Worm (Caenorhabditis elegans) whole organism, L4 larva: Measurements from ENCODE around the gene B0303.4.

Experiments
- D1046.2 ChIP-seq: fragments of 200-800 bp; sonication (Bioruptor generic); IDR thresholded peaks from 2 replicates; pipeline ENCODE4 v1.3.6; 2022; ENCODE audit warnings: missing genetic modification characterization, missing compliant biosample characterization
- F37D6.2 ChIP-seq: sonication (generic microtip); optimal IDR thresholded peaks from 2 replicates; lab custom pipeline; 2016; ENCODE audit warnings: mild to moderate bottlenecking, missing genetic modification characterization, missing compliant biosample characterization
- F49E8.2 ChIP-seq: sonication (generic microtip); optimal IDR thresholded peaks from 2 replicates; lab custom pipeline; 2016; ENCODE audit warnings: missing compliant biosample characterization, mild to moderate bottlenecking, missing genetic modification characterization, borderline replicate concordance
- T26A8.4 ChIP-seq: fragments of 200-800 bp; sonication (Bioruptor generic); IDR thresholded peaks from 2 replicates; pipeline ENCODE4 v1.3.6; 2022; ENCODE audit warnings: missing genetic modification characterization, missing compliant biosample characterization
- aha-1 ChIP-seq: fragments of 150-350 bp; peaks from one replicate; lab custom pipeline; 2014; ENCODE audit warnings: missing biosample characterization, missing genetic modification characterization
- aly-2 ChIP-seq: sonication (generic microtip); optimal IDR thresholded peaks from 2 replicates; lab custom pipeline; 2018; ENCODE audit warnings: missing biosample characterization, missing genetic modification characterization
- ama-1 ChIP-seq: fragments of 150-350 bp; optimal IDR thresholded peaks from 2 replicates; lab custom pipeline; 2014; ENCODE audit warnings: inconsistent platforms, mixed read lengths
- ceh-20 ChIP-seq: fragments of 200-800 bp; sonication (Bioruptor generic); IDR thresholded peaks from 2 replicates; pipeline ENCODE4 v1.3.6; 2022; ENCODE audit warnings: missing genetic modification reagents, missing genetic modification characterization, missing compliant biosample characterization
- ceh-44 ChIP-seq: fragments of 200-800 bp; sonication (Bioruptor generic); IDR thresholded peaks from 2 replicates; pipeline ENCODE4 v1.3.6; 2022; ENCODE audit warnings: missing genetic modification reagents, missing genetic modification characterization, missing compliant biosample characterization
- ceh-62 ChIP-seq: sonication (generic microtip); optimal IDR thresholded peaks from 2 replicates; lab custom pipeline; 2017; ENCODE audit warnings: missing biosample characterization, missing genetic modification characterization
- daf-12 ChIP-seq: fragments of 150-350 bp; optimal IDR thresholded peaks from 2 replicates; lab custom pipeline; 2014; ENCODE audit warnings: missing biosample characterization, missing genetic modification reagents, missing genetic modification characterization
- daf-16 ChIP-seq, 3 experiments: sonication (generic microtip); optimal IDR thresholded peaks; 2 replicates each; lab custom pipeline; 2016 to 2017; ENCODE audit warnings: missing genetic modification characterization in 3 of 3, missing genetic modification reagents in 3 of 3, mild to moderate bottlenecking in 2 of 3, missing compliant biosample characterization in 2 of 3, missing biosample characterization in 1 of 3, moderate library complexity in 1 of 3
- daf-19 ChIP-seq: fragments of 200-800 bp; sonication (Bioruptor generic); conservative IDR thresholded peaks from 2 replicates; pipeline ENCODE4 v1.3.6; 2022; ENCODE audit warnings: missing genetic modification characterization, missing compliant biosample characterization
- dmd-6 ChIP-seq: fragments of 200-800 bp; sonication (Bioruptor generic); IDR thresholded peaks from 2 replicates; pipeline ENCODE4 v1.3.6; 2022; ENCODE audit warnings: missing genetic modification reagents, missing genetic modification characterization, missing compliant biosample characterization
- dve-1 ChIP-seq: sonication (generic microtip); optimal IDR thresholded peaks from 2 replicates; lab custom pipeline; 2017; ENCODE audit warnings: antibody characterized with exemption, mild to moderate bottlenecking, missing genetic modification characterization, missing compliant biosample characterization; ENCODE audit not compliant: insufficient read depth
- egl-43 ChIP-seq: fragments of 200-800 bp; sonication (Bioruptor generic); IDR thresholded peaks from 2 replicates; pipeline ENCODE4 v1.3.6; 2022; ENCODE audit warnings: missing genetic modification reagents, missing genetic modification characterization, missing compliant biosample characterization
- fkh-10 ChIP-seq: fragments of 150-350 bp; optimal IDR thresholded peaks from 2 replicates; lab custom pipeline; 2014; ENCODE audit warnings: missing biosample characterization, missing genetic modification reagents, missing genetic modification characterization
- lim-7 ChIP-seq: fragments of 200-800 bp; sonication (Bioruptor generic); IDR thresholded peaks from 2 replicates; pipeline ENCODE4 v1.3.6; 2022; ENCODE audit warnings: missing genetic modification characterization, missing compliant biosample characterization
- lin-1 ChIP-seq: fragments of 200-800 bp; sonication (Bioruptor generic); IDR thresholded peaks from 2 replicates; pipeline ENCODE4 v1.3.6; 2022; ENCODE audit warnings: missing genetic modification reagents, missing genetic modification characterization, missing compliant biosample characterization
- lin-13 ChIP-seq: fragments of 150-350 bp; optimal IDR thresholded peaks from 2 replicates; lab custom pipeline; 2014; ENCODE audit warnings: missing biosample characterization, missing genetic modification reagents, missing genetic modification characterization
- lin-29 ChIP-seq: fragments of 200-800 bp; sonication (Bioruptor generic); IDR thresholded peaks from 2 replicates; pipeline ENCODE4 v1.3.6; 2022; ENCODE audit warnings: missing genetic modification reagents, missing genetic modification characterization, missing compliant biosample characterization
- lin-38 ChIP-seq: fragments of 200-800 bp; sonication (Bioruptor generic); IDR thresholded peaks from 2 replicates; pipeline ENCODE4 v1.3.6; 2022; ENCODE audit warnings: missing genetic modification reagents, missing genetic modification characterization, missing compliant biosample characterization
- lin-39 ChIP-seq: fragments of 150-350 bp; optimal IDR thresholded peaks from 2 replicates; lab custom pipeline; 2014; ENCODE audit warnings: missing biosample characterization, missing genetic modification reagents, missing genetic modification characterization
- madf-5 ChIP-seq, 2 experiments: fragments of 200-800 bp; sonication (Bioruptor generic); IDR thresholded peaks; 2 replicates each; pipeline ENCODE4 v1.3.6; 2022; ENCODE audit warnings: missing compliant biosample characterization in 2 of 2, missing genetic modification characterization in 2 of 2
- madf-9 ChIP-seq: fragments of 200-800 bp; sonication (Bioruptor generic); conservative IDR thresholded peaks from 2 replicates; pipeline ENCODE4 v1.3.6; 2022; ENCODE audit warnings: missing genetic modification reagents, missing genetic modification characterization, missing compliant biosample characterization
- mdl-1 ChIP-seq, 2 experiments: fragments of 150-350 bp in 1 of 2; sonication (generic microtip) in 1 of 2; optimal IDR thresholded peaks; 2 replicates each; lab custom pipeline; 2014 to 2017; ENCODE audit warnings: missing biosample characterization in 2 of 2, missing genetic modification characterization in 2 of 2
- mdt-29 ChIP-seq: fragments of 200-800 bp; sonication (Bioruptor generic); IDR thresholded peaks from 2 replicates; pipeline ENCODE4 v1.3.6; 2022; ENCODE audit warnings: missing genetic modification reagents, missing genetic modification characterization, missing compliant biosample characterization
- nhr-11 ChIP-seq: fragments of 150-350 bp; optimal IDR thresholded peaks from 2 replicates; lab custom pipeline; 2014; ENCODE audit warnings: missing biosample characterization, missing genetic modification characterization
- nhr-111 ChIP-seq: fragments of 200-800 bp; sonication (Bioruptor generic); optimal IDR thresholded peaks from 2 replicates; lab custom pipeline; 2018; ENCODE audit warnings: mild to moderate bottlenecking, missing genetic modification characterization, missing compliant biosample characterization
- nhr-237 ChIP-seq: sonication (generic microtip); optimal IDR thresholded peaks from 2 replicates; lab custom pipeline; 2017; ENCODE audit warnings: missing biosample characterization, missing genetic modification characterization
- nhr-25 ChIP-seq: sonication (generic microtip); optimal IDR thresholded peaks from 2 replicates; lab custom pipeline; 2017; ENCODE audit warnings: missing genetic modification characterization, mild to moderate bottlenecking, missing compliant biosample characterization, antibody characterized with exemption, moderate library complexity, borderline replicate concordance; ENCODE audit not compliant: insufficient read depth
- nhr-76 ChIP-seq: fragments of 150-350 bp; optimal IDR thresholded peaks from 2 replicates; lab custom pipeline; 2014; ENCODE audit warnings: missing biosample characterization, missing genetic modification characterization
- nhr-77 ChIP-seq: fragments of 150-350 bp; optimal IDR thresholded peaks from 2 replicates; lab custom pipeline; 2014; ENCODE audit warnings: missing biosample characterization, missing genetic modification characterization
- php-3 ChIP-seq: fragments of 200-800 bp; sonication (Bioruptor generic); IDR thresholded peaks from 2 replicates; pipeline ENCODE4 v1.3.6; 2022; ENCODE audit warnings: missing genetic modification reagents, missing genetic modification characterization, missing compliant biosample characterization
- pqm-1 ChIP-seq: sonication (generic microtip); optimal IDR thresholded peaks from 2 replicates; lab custom pipeline; 2017; ENCODE audit warnings: missing biosample characterization, missing genetic modification characterization
- saeg-2 ChIP-seq: fragments of 200-800 bp; sonication (Bioruptor generic); IDR thresholded peaks from 2 replicates; pipeline ENCODE4 v1.3.6; 2022; ENCODE audit warnings: missing genetic modification reagents, missing genetic modification characterization, missing compliant biosample characterization
- sdz-12 ChIP-seq: fragments of 200-800 bp; sonication (Bioruptor generic); optimal IDR thresholded peaks from 2 replicates; lab custom pipeline; 2018; ENCODE audit warnings: mild to moderate bottlenecking, missing genetic modification characterization, missing compliant biosample characterization
- skn-1 ChIP-seq: fragments of 150-350 bp; optimal IDR thresholded peaks from 2 replicates; lab custom pipeline; 2014; ENCODE audit warnings: missing biosample characterization, missing genetic modification characterization
- snpc-1.2 ChIP-seq: fragments of 200-800 bp; sonication (Bioruptor generic); IDR thresholded peaks from 2 replicates; pipeline ENCODE4 v1.3.6; 2022; ENCODE audit warnings: missing genetic modification reagents, missing genetic modification characterization, missing compliant biosample characterization
- spr-3 ChIP-seq: fragments of 200-800 bp; sonication (Bioruptor generic); optimal IDR thresholded peaks from 2 replicates; lab custom pipeline; 2018; ENCODE audit warnings: mild to moderate bottlenecking, missing genetic modification characterization, missing compliant biosample characterization
- tag-97 ChIP-seq: fragments of 200-800 bp; sonication (Bioruptor generic); IDR thresholded peaks from 2 replicates; pipeline ENCODE4 v1.3.6; 2022; ENCODE audit warnings: missing genetic modification characterization, missing compliant biosample characterization
- tra-1 ChIP-seq: fragments of 200-800 bp; sonication (Bioruptor generic); IDR thresholded peaks from 2 replicates; pipeline ENCODE4 v1.3.6; 2022; ENCODE audit warnings: missing genetic modification reagents, missing genetic modification characterization, missing compliant biosample characterization
- unc-39 ChIP-seq: sonication (generic microtip); optimal IDR thresholded peaks from 2 replicates; lab custom pipeline; 2017; ENCODE audit warnings: missing biosample characterization, missing genetic modification characterization
- unc-62 ChIP-seq, 3 experiments: fragments of 150-350 bp in 1 of 3; sonication (generic microtip); optimal IDR thresholded peaks in 2 of 3; peaks in 1 of 3; 1 replicate in 1 of 3; 2 replicates in 2 of 3; lab custom pipeline; 2014 to 2017; ENCODE audit warnings: missing biosample characterization in 3 of 3, missing genetic modification characterization in 3 of 3, missing genetic modification reagents in 3 of 3, missing genotype in 1 of 3
- vab-7 ChIP-seq: fragments of 200-800 bp; sonication (Bioruptor generic); IDR thresholded peaks from 2 replicates; pipeline ENCODE4 v1.3.6; 2022; ENCODE audit warnings: missing genetic modification reagents, missing genetic modification characterization, missing compliant biosample characterization
- zfp-2 ChIP-seq: sonication (generic microtip); optimal IDR thresholded peaks from 2 replicates; lab custom pipeline; 2016; ENCODE audit warnings: mild to moderate bottlenecking, missing genetic modification characterization, missing compliant biosample characterization
- zfp-3 ChIP-seq: fragments of 200-800 bp; sonication (Bioruptor generic); conservative IDR thresholded peaks from 2 replicates; pipeline ENCODE4 v1.3.6; 2022; ENCODE audit warnings: missing genetic modification reagents, missing genetic modification characterization, missing compliant biosample characterization
- ztf-7 ChIP-seq: fragments of 150-350 bp; optimal IDR thresholded peaks from 2 replicates; lab custom pipeline; 2014; ENCODE audit warnings: missing biosample characterization, missing genetic modification characterization

Gene B0303.4

ce11 chrIII:8650235-8650817 lies 39.3 kb upstream of the B0303.4 start, which contains the start of gene flp-23 (continued):
- TF ChIP-seq ceh-20 (0 out of 2 replicates have a peak, but pooled peaks have one; percentile 9), lin-38 (GFP tag; lab: Robert Waterston, UW) (peak; percentile 61), aha-1 (peak; percentile 98), unc-62 (GFP tag; optimal IDR thresholded peaks at IDR 0.05 in 1 of 2; lab: Kevin White, UChicago) (peak in 1 of 2 experiments; percentile 58), unc-62 (tag; optimal IDR thresholded peaks at IDR 0.05; lab: Kevin White, UChicago) (no peak), tra-1 (GFP tag; lab: Robert Waterston, UW) (peak; percentile 44; the same call in 1 of the 2 replicates)

DNA sequence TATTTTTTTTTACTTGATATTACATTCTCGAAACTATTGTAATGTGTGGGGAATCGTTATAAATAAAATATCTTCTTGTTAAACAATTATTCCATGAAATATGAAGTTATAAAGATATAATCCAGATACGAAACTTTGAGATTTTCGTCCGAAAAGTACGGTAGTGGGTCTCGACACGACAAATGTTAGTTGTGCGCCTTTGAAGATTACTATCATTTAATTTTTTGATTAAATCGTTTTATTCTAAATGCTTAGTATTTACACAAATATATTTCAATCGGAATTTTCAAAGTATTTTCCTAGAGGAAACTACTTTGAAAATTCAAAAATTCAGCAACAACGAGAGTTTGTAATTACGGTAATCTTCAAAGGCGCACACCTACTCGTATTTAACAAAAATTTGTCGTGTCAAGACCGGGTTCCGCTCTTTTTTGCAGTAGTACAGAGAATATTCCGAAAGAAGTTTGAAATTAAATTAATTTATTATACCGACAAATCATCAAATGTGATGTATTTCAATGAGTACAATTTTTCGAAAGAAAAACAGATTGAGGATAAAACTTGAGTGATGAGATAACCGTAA lies 37.4 kb upstream of the B0303.4 start:
- TF ChIP-seq dmd-6 (peak; percentile 13; the same call in 1 of the 2 replicates), zfp-2 (tag; lab: Kevin White, UChicago) (no peak), vab-7 (GFP tag; lab: Robert Waterston, UW) (no peak), D1046.2 (GFP tag; lab: Robert Waterston, UW) (no peak), tag-97 (no peak), php-3 (GFP tag; lab: Robert Waterston, UW) (no peak), pqm-1 (tag; lab: Kevin White, UChicago) (no peak), daf-19 (GFP tag; lab: Robert Waterston, UW) (no peak), F37D6.2 (tag; lab: Kevin White, UChicago) (no peak), mdt-29 (GFP tag; lab: Robert Waterston, UW) (no peak), daf-12 (tag; lab: Kevin White, UChicago) (no peak), fkh-10 (GFP tag; lab: Kevin White, UChicago) (no peak), ama-1 (lab: Kevin White, UChicago) (no peak), zfp-3 (GFP tag; lab: Robert Waterston, UW) (peak; percentile 84), madf-5 (GFP tag; IDR thresholded peaks at IDR 0.05; lab: Robert Waterston, UW) (no peak), lin-29 (no peak), sdz-12 (no peak), snpc-1.2 (no peak), ceh-44 (GFP tag; lab: Robert Waterston, UW) (no peak), lim-7 (GFP tag; lab: Robert Waterston, UW) (no peak), nhr-11 (tag; lab: Kevin White, UChicago) (no peak), nhr-77 (peak; percentile 7), ceh-62 (no peak), madf-9 (GFP tag; lab: Robert Waterston, UW) (no peak), saeg-2 (GFP tag; lab: Robert Waterston, UW) (no peak), nhr-237 (tag; lab: Kevin White, UChicago) (no peak), F49E8.2 (tag; lab: Kevin White, UChicago) (no peak), daf-16 (GFP tag; optimal IDR thresholded peaks at IDR 0.05; lab: Kevin White, UChicago) (no peak), daf-16 (tag; optimal IDR thresholded peaks at IDR 0.05; lab: Kevin White, UChicago) (peak; percentile 44), ztf-7 (tag; lab: Kevin White, UChicago) (no peak), lin-1 (no peak), nhr-25 (tag; lab: Kevin White, UChicago) (no peak), unc-39 (no peak), aly-2 (no peak), lin-13 (GFP tag; lab: Kevin White, UChicago) (no peak), dve-1 (peak; percentile 19), T26A8.4 (GFP tag; lab: Robert Waterston, UW) (peak; percentile 25; the same call in 1 of the 2 replicates), nhr-76 (tag; lab: Kevin White, UChicago) (no peak), lin-39 (tag; lab: Kevin White, UChicago) (no peak), spr-3 (GFP tag; lab: Kevin White, UChicago) (no peak), nhr-111 (GFP tag; lab: Kevin White, UChicago) (no peak), egl-43 (no peak), mdl-1 (tag; optimal IDR thresholded peaks at IDR 0.05; lab: Kevin White, UChicago) (no peak), tra-1 (GFP tag; lab: Robert Waterston, UW) (no peak), skn-1 (tag; lab: Kevin White, UChicago) (no peak)
